Worm (Caenorhabditis elegans): ENCODE results near the gene F08C6.18.

ce11 chrX:7614466-7614865 is 41.0 kb upstream of the F08C6.18 start:
- TF ChIP-seq elt-3 (tag; optimal IDR thresholded peaks at IDR 0.05) (no peak), ces-1 (GFP tag; optimal IDR thresholded peaks at IDR 0.05) (no peak), nhr-76 (tag; optimal IDR thresholded peaks at IDR 0.05) (no peak)
